Fruit fly (Drosophila melanogaster) whole organism, embryonic: ENCODE data around the gene CG14995.

Experiments used
- Ada2b ChIP-seq: fragments of 200-800 bp; sonication (Bioruptor generic); IDR thresholded peaks from 2 replicates; pipeline ENCODE4 v1.3.6; 2022; ENCODE audit warnings: missing biosample characterization, missing genetic modification characterization
- Asciz ChIP-seq: fragments of 200-800 bp; sonication (Bioruptor generic); optimal IDR thresholded peaks from 2 replicates; lab custom pipeline; 2017; ENCODE audit warnings: missing biosample characterization, mild to moderate bottlenecking, missing genetic modification characterization, missing genetic modification reagents
- CG10209 ChIP-seq: fragments of 200-800 bp; sonication (Bioruptor generic); optimal IDR thresholded peaks from 3 replicates; lab custom pipeline; 2017; ENCODE audit warnings: missing biosample characterization, mild to moderate bottlenecking, missing genetic modification characterization, missing genetic modification reagents
- CG11696 ChIP-seq: fragments of 200-800 bp; sonication (Bioruptor generic); IDR thresholded peaks from 2 replicates; pipeline ENCODE4 v1.3.6; 2022; ENCODE audit warnings: missing biosample characterization, missing genetic modification characterization
- CG12219 ChIP-seq: fragments of 200-800 bp; sonication (Bioruptor generic); optimal IDR thresholded peaks from 3 replicates; lab custom pipeline; 2018; ENCODE audit warnings: missing biosample characterization, mild to moderate bottlenecking, missing genetic modification characterization
- CG12236 ChIP-seq: fragments of 200-800 bp; sonication (Bioruptor generic); optimal IDR thresholded peaks from 2 replicates; lab custom pipeline; 2016; ENCODE audit warnings: missing biosample characterization, missing genetic modification characterization
- CG16815 ChIP-seq: fragments of 200-800 bp; sonication (Bioruptor generic); optimal IDR thresholded peaks from 3 replicates; lab custom pipeline; 2017; ENCODE audit warnings: missing biosample characterization, mild to moderate bottlenecking, missing genetic modification characterization
- CG16863 ChIP-seq: fragments of 200-800 bp; sonication (Bioruptor generic); optimal IDR thresholded peaks from 3 replicates; lab custom pipeline; 2016; ENCODE audit warnings: missing biosample characterization, missing genetic modification characterization
- CG17328 ChIP-seq: fragments of 200-800 bp; sonication (Bioruptor generic); IDR thresholded peaks from 2 replicates; pipeline ENCODE4 v1.3.6; 2022; ENCODE audit warnings: missing biosample characterization, missing genetic modification characterization
- CG17359 ChIP-seq: fragments of 200-800 bp; sonication (Bioruptor generic); optimal IDR thresholded peaks from 3 replicates; lab custom pipeline; 2018; ENCODE audit warnings: missing biosample characterization, mild to moderate bottlenecking, missing genetic modification characterization, moderate library complexity
- CG18764 ChIP-seq: fragments of 200-800 bp; sonication (Bioruptor generic); optimal IDR thresholded peaks from 3 replicates; lab custom pipeline; 2016; ENCODE audit warnings: missing biosample characterization, missing genetic modification characterization
- CG3163 ChIP-seq: fragments of 200-800 bp; sonication (Bioruptor generic); optimal IDR thresholded peaks from 3 replicates; lab custom pipeline; 2016; ENCODE audit warnings: missing biosample characterization, missing genetic modification characterization
- CG34224 ChIP-seq: fragments of 200-800 bp; sonication (Bioruptor generic); IDR thresholded peaks from 3 replicates; pipeline ENCODE4 v1.3.6; 2022; ENCODE audit warnings: missing biosample characterization, missing genetic modification characterization; ENCODE audit not compliant: partially characterized antibody
- CG5953 ChIP-seq: fragments of 200-800 bp; sonication (Bioruptor generic); IDR thresholded peaks from 2 replicates; pipeline ENCODE4 v1.3.6; 2022; ENCODE audit warnings: missing biosample characterization, missing genetic modification characterization
- CG6272 ChIP-seq: fragments of 200-800 bp; sonication (Bioruptor generic); IDR thresholded peaks from 2 replicates; pipeline ENCODE4 v1.3.6; 2022; ENCODE audit warnings: missing biosample characterization, missing genetic modification characterization
- CG6683 ChIP-seq: fragments of 200-800 bp; sonication (Bioruptor generic); optimal IDR thresholded peaks from 2 replicates; lab custom pipeline; 2017; ENCODE audit warnings: missing biosample characterization, mild to moderate bottlenecking, missing genetic modification characterization, missing genetic modification reagents
- CG7357 ChIP-seq: fragments of 200-800 bp; sonication (Bioruptor generic); IDR thresholded peaks from 3 replicates; pipeline ENCODE4 v1.3.6; 2022; ENCODE audit warnings: missing biosample characterization, missing genetic modification characterization
- CG7745 ChIP-seq: fragments of 200-800 bp; sonication (Bioruptor generic); optimal IDR thresholded peaks from 2 replicates; lab custom pipeline; 2018; ENCODE audit warnings: missing biosample characterization, mild to moderate bottlenecking, missing genetic modification characterization, moderate library complexity
- CG9932 ChIP-seq: fragments of 200-800 bp; sonication (Bioruptor generic); IDR thresholded peaks from 2 replicates; pipeline ENCODE4 v1.3.6; 2022; ENCODE audit warnings: missing biosample characterization, missing genetic modification characterization
- CHES-1-like ChIP-seq: fragments of 200-800 bp; sonication (Bioruptor generic); optimal IDR thresholded peaks from 2 replicates; lab custom pipeline; 2016; ENCODE audit warnings: missing biosample characterization, missing genetic modification characterization
- Fer1 ChIP-seq: fragments of 200-800 bp; sonication (Bioruptor generic); optimal IDR thresholded peaks from 2 replicates; lab custom pipeline; 2017; ENCODE audit warnings: missing biosample characterization, mild to moderate bottlenecking, missing genetic modification characterization
- HmgZ ChIP-seq: fragments of 200-800 bp; sonication (Bioruptor generic); optimal IDR thresholded peaks from 2 replicates; lab custom pipeline; 2018; ENCODE audit warnings: missing biosample characterization, mild to moderate bottlenecking, missing genetic modification characterization
- Hr78 ChIP-seq, 2 experiments: fragments of 200-800 bp in 1 of 2; fragments of >200 bp in 1 of 2; sonication (Bioruptor generic) in 1 of 2; optimal IDR thresholded peaks; 2 replicates each; lab custom pipeline; 2017 to 2019; ENCODE audit warnings: missing biosample characterization in 2 of 2, missing genetic modification characterization in 2 of 2, mild to moderate bottlenecking in 1 of 2, moderate library complexity in 1 of 2
- Jarid2 ChIP-seq: fragments of 200-800 bp; sonication (Bioruptor generic); optimal IDR thresholded peaks from 3 replicates; lab custom pipeline; 2017; ENCODE audit warnings: mild to moderate bottlenecking, missing biosample characterization, missing genetic modification reagents, missing genetic modification characterization
- MBD-R2 ChIP-seq: fragments of 200-800 bp; sonication (Bioruptor generic); IDR thresholded peaks from 2 replicates; pipeline ENCODE4 v1.3.6; 2022; ENCODE audit warnings: missing biosample characterization, missing genetic modification characterization
- NC2α ChIP-seq: fragments of 200-800 bp; sonication (Bioruptor generic); optimal IDR thresholded peaks from 2 replicates; lab custom pipeline; 2016; ENCODE audit warnings: missing biosample characterization, missing genetic modification characterization
- NFAT ChIP-seq: fragments of 200-800 bp; sonication (Bioruptor generic); IDR thresholded peaks from 2 replicates; pipeline ENCODE4 v1.3.6; 2022; ENCODE audit warnings: missing biosample characterization, missing genetic modification characterization
- Neu2 ChIP-seq: fragments of 200-800 bp; sonication (Bioruptor generic); optimal IDR thresholded peaks from 3 replicates; lab custom pipeline; 2016; ENCODE audit warnings: missing biosample characterization, missing genetic modification characterization, borderline replicate concordance
- Opbp ChIP-seq: fragments of 200-800 bp; sonication (Bioruptor generic); IDR thresholded peaks from 3 replicates; pipeline ENCODE4 v1.3.6; 2022; ENCODE audit warnings: missing biosample characterization, missing genetic modification characterization; ENCODE audit not compliant: partially characterized antibody
- al ChIP-seq: fragments of 200-800 bp; sonication (Bioruptor generic); IDR thresholded peaks from 2 replicates; pipeline ENCODE4 v1.3.6; 2022; ENCODE audit warnings: missing biosample characterization, missing genetic modification characterization
- bbx ChIP-seq: fragments of 200-800 bp; sonication (Bioruptor generic); IDR thresholded peaks from 2 replicates; pipeline ENCODE4 v1.3.6; 2022; ENCODE audit warnings: missing biosample characterization, missing genetic modification characterization; ENCODE audit not compliant: partially characterized antibody
- crol ChIP-seq: fragments of 200-800 bp; sonication (Bioruptor generic); IDR thresholded peaks from 2 replicates; pipeline ENCODE4 v1.3.6; 2022; ENCODE audit warnings: missing biosample characterization, missing genetic modification characterization
- dmrt11E ChIP-seq: fragments of 200-800 bp; sonication (Bioruptor generic); optimal IDR thresholded peaks from 3 replicates; lab custom pipeline; 2018; ENCODE audit warnings: missing biosample characterization, mild to moderate bottlenecking, missing genetic modification characterization, moderate library complexity
- eve ChIP-seq, 2 experiments: fragments of >200 bp; optimal IDR thresholded peaks; 2 replicates each; lab custom pipeline; 2017; ENCODE audit warnings: missing biosample characterization in 2 of 2, missing genetic modification characterization in 2 of 2
- fd102C ChIP-seq: fragments of 200-800 bp; sonication (Bioruptor generic); optimal IDR thresholded peaks from 2 replicates; lab custom pipeline; 2018; ENCODE audit warnings: missing biosample characterization, mild to moderate bottlenecking, missing genetic modification characterization, moderate library complexity
- fd64A ChIP-seq: fragments of 200-800 bp; sonication (Bioruptor generic); optimal IDR thresholded peaks from 3 replicates; lab custom pipeline; 2018; ENCODE audit warnings: missing biosample characterization, mild to moderate bottlenecking, missing genetic modification characterization
- gt ChIP-seq: fragments of 200-800 bp; sonication (Bioruptor generic); IDR thresholded peaks from 2 replicates; pipeline ENCODE4 v1.3.6; 2022; ENCODE audit warnings: missing biosample characterization, missing genetic modification characterization
- lab ChIP-seq: fragments of 200-800 bp; sonication (Bioruptor generic); optimal IDR thresholded peaks from 3 replicates; lab custom pipeline; 2017; ENCODE audit warnings: missing biosample characterization, missing genetic modification characterization, mild to moderate bottlenecking, moderate library complexity, missing genetic modification reagents
- lbe ChIP-seq: fragments of 200-800 bp; sonication (Bioruptor generic); optimal IDR thresholded peaks from 2 replicates; lab custom pipeline; 2016; ENCODE audit warnings: missing biosample characterization, mild to moderate bottlenecking, missing genetic modification characterization
- mld ChIP-seq: fragments of 200-800 bp; sonication (Bioruptor generic); IDR thresholded peaks from 3 replicates; pipeline ENCODE4 v1.3.6; 2022; ENCODE audit warnings: missing biosample characterization, missing genetic modification characterization; ENCODE audit not compliant: partially characterized antibody
- pho ChIP-seq: fragments of 200-800 bp; sonication (Bioruptor generic); optimal IDR thresholded peaks from 2 replicates; lab custom pipeline; 2016; ENCODE audit warnings: missing biosample characterization, missing genetic modification characterization
- phol ChIP-seq: fragments of 200-800 bp; sonication (Bioruptor generic); optimal IDR thresholded peaks from 3 replicates; lab custom pipeline; 2018; ENCODE audit warnings: missing biosample characterization, mild to moderate bottlenecking, missing genetic modification characterization, moderate library complexity
- run ChIP-seq: fragments of 200-800 bp; sonication (Bioruptor generic); optimal IDR thresholded peaks from 3 replicates; lab custom pipeline; 2018; ENCODE audit warnings: missing biosample characterization, mild to moderate bottlenecking, missing genetic modification characterization
- shn ChIP-seq: fragments of 200-800 bp; sonication (Bioruptor generic); optimal IDR thresholded peaks from 3 replicates; lab custom pipeline; 2016; ENCODE audit warnings: missing biosample characterization, missing genetic modification characterization
- slp2 ChIP-seq: fragments of 200-800 bp; sonication (Bioruptor generic); optimal IDR thresholded peaks from 2 replicates; lab custom pipeline; 2016; ENCODE audit warnings: missing biosample characterization, missing genetic modification characterization
- sna ChIP-seq: fragments of 200-800 bp; sonication (Bioruptor generic); IDR thresholded peaks from 2 replicates; pipeline ENCODE4 v1.3.6; 2022; ENCODE audit warnings: missing biosample characterization, missing genetic modification characterization; ENCODE audit not compliant: partially characterized antibody
- tna ChIP-seq: fragments of 200-800 bp; sonication (Bioruptor generic); IDR thresholded peaks from 2 replicates; pipeline ENCODE4 v1.3.6; 2022; ENCODE audit warnings: missing biosample characterization, missing genetic modification characterization; ENCODE audit not compliant: partially characterized antibody
- toy ChIP-seq: fragments of 200-800 bp; sonication (Bioruptor generic); IDR thresholded peaks from 2 replicates; pipeline ENCODE4 v1.3.6; 2022; ENCODE audit warnings: missing biosample characterization, missing genetic modification characterization
- tx ChIP-seq: fragments of 200-800 bp; sonication (Bioruptor generic); optimal IDR thresholded peaks from 2 replicates; lab custom pipeline; 2016; ENCODE audit warnings: missing biosample characterization, missing genetic modification characterization
- zfh1 ChIP-seq: fragments of 200-800 bp; sonication (Bioruptor generic); IDR thresholded peaks from 3 replicates; pipeline ENCODE4 v1.3.6; 2022; ENCODE audit warnings: missing biosample characterization, missing genetic modification characterization

CG14995 gene

dm6 chr3L:4070996-4071379 is 32.1 kb downstream of the CG14995 start (continued):
- TF ChIP-seq Hr78 (GFP tag; optimal IDR thresholded peaks at IDR 0.05; lab: Kevin White, UChicago) (no peak), NFAT (0 out of 2 replicates have a peak, but pooled peaks have one; percentile 34), CG34224 (GFP tag; lab: Robert Waterston, UW) (no peak), fd102C (GFP tag; lab: Kevin White, UChicago) (no peak), eve (GFP tag; optimal IDR thresholded peaks at IDR 0.05; lab: Kevin White, UChicago) (peak in 1 of 2 experiments; percentile 72), lbe (GFP tag; lab: Kevin White, UChicago) (peak; percentile 62), CG7357 (GFP tag; lab: Robert Waterston, UW) (peak; percentile 49; the same call in 2 of the 3 replicates), CG3163 (GFP tag; lab: Kevin White, UChicago) (no peak), phol (tag; lab: Kevin White, UChicago) (peak; percentile 31), CG16815 (GFP tag; lab: Kevin White, UChicago) (no peak), tna (GFP tag; lab: Robert Waterston, UW) (no peak), HmgZ (tag; lab: Kevin White, UChicago) (peak; percentile 7), Fer1 (GFP tag; lab: Kevin White, UChicago) (peak; percentile 51), pho (no peak), CG12219 (GFP tag; lab: Kevin White, UChicago) (peak; percentile 67), CHES-1-like (no peak), CG6683 (GFP tag; lab: Kevin White, UChicago) (peak; percentile 7), toy (peak; percentile 43; the same call in 1 of the 2 replicates), dmrt11E (tag; lab: Kevin White, UChicago) (no peak), CG11696 (GFP tag; lab: Robert Waterston, UW) (0 out of 2 replicates have a peak, but pooled peaks have one; percentile 39), Jarid2 (GFP tag; lab: Kevin White, UChicago) (no peak), CG6272 (GFP tag; lab: Robert Waterston, UW) (peak; percentile 35), bbx (GFP tag; lab: Robert Waterston, UW) (no peak), Neu2 (GFP tag; lab: Kevin White, UChicago) (no peak), crol (GFP tag; lab: Robert Waterston, UW) (peak; percentile 68), gt (GFP tag; lab: Robert Waterston, UW) (no peak), lab (GFP tag; lab: Kevin White, UChicago) (peak; percentile 55), CG7745 (no peak), CG16863 (GFP tag; lab: Kevin White, UChicago) (no peak), CG17328 (GFP tag; lab: Robert Waterston, UW) (peak; percentile 79), CG10209 (GFP tag; lab: Kevin White, UChicago) (no peak), MBD-R2 (GFP tag; lab: Robert Waterston, UW) (peak; percentile 34), Asciz (GFP tag; lab: Kevin White, UChicago) (peak; percentile 22), sna (GFP tag; lab: Robert Waterston, UW) (no peak), CG9932 (GFP tag; lab: Robert Waterston, UW) (peak; percentile 64), Ada2b (peak; percentile 83), zfh1 (GFP tag; lab: Robert Waterston, UW) (peak; percentile 87), CG17359 (tag; lab: Kevin White, UChicago) (peak; percentile 75), slp2 (GFP tag; lab: Kevin White, UChicago) (no peak), CG12236 (GFP tag; lab: Kevin White, UChicago) (no peak), Opbp (GFP tag; lab: Robert Waterston, UW) (no peak), fd64A (GFP tag; lab: Kevin White, UChicago) (no peak), mld (no peak), al (GFP tag; lab: Robert Waterston, UW) (peak; percentile 46; the same call in 1 of the 2 replicates), CG18764 (GFP tag; lab: Kevin White, UChicago) (peak; percentile 0), NC2α (GFP tag; lab: Kevin White, UChicago) (no peak), shn (GFP tag; lab: Kevin White, UChicago) (peak; percentile 18), CG5953 (GFP tag; lab: Robert Waterston, UW) (peak; percentile 72; the same call in 1 of the 2 replicates), run (no peak), tx (GFP tag; lab: Kevin White, UChicago) (no peak)
